Fruit fly (Drosophila melanogaster) whole organism, embryonic: ENCODE results near the gene CG43291.

ENCODE experiments used
- Bgb ChIP-seq: fragments of 200-800 bp; sonication (Bioruptor generic); IDR thresholded peaks from 2 replicates; pipeline ENCODE4 v1.3.6; 2022; ENCODE audit warnings: missing biosample characterization, missing genetic modification characterization; ENCODE audit not compliant: partially characterized antibody
- CG11247 ChIP-seq: fragments of 200-800 bp; sonication (Bioruptor generic); IDR thresholded peaks from 2 replicates; pipeline ENCODE4 v1.3.6; 2022; ENCODE audit warnings: missing biosample characterization, missing genetic modification characterization
- CG11456 ChIP-seq: fragments of 200-800 bp; sonication (Bioruptor generic); IDR thresholded peaks from 3 replicates; pipeline ENCODE4 v1.3.6; 2022; ENCODE audit warnings: missing biosample characterization, missing genetic modification characterization
- CG11560 ChIP-seq: fragments of 200-800 bp; sonication (Bioruptor generic); IDR thresholded peaks from 3 replicates; pipeline ENCODE4 v1.3.6; 2022; ENCODE audit warnings: missing biosample characterization, missing genetic modification characterization
- CG12155 ChIP-seq: fragments of 200-800 bp; sonication (Bioruptor generic); optimal IDR thresholded peaks from 3 replicates; lab custom pipeline; 2016; ENCODE audit warnings: missing biosample characterization, missing genetic modification characterization
- CG12744 ChIP-seq: fragments of 200-800 bp; sonication (Bioruptor generic); optimal IDR thresholded peaks from 2 replicates; lab custom pipeline; 2016; ENCODE audit warnings: missing biosample characterization, missing genetic modification characterization
- CG12769 ChIP-seq: fragments of 200-800 bp; sonication (Bioruptor generic); optimal IDR thresholded peaks from 2 replicates; lab custom pipeline; 2019; ENCODE audit warnings: missing biosample characterization, mild to moderate bottlenecking, missing genetic modification characterization, moderate library complexity
- CG13894 ChIP-seq: fragments of 200-800 bp; sonication (Bioruptor generic); optimal IDR thresholded peaks from 3 replicates; lab custom pipeline; 2018; ENCODE audit warnings: missing biosample characterization, mild to moderate bottlenecking, missing genetic modification characterization, moderate library complexity
- CG14965 ChIP-seq: fragments of 200-800 bp; sonication (Bioruptor generic); optimal IDR thresholded peaks from 2 replicates; lab custom pipeline; 2016; ENCODE audit warnings: missing biosample characterization, missing genetic modification characterization, borderline replicate concordance
- CG1529 ChIP-seq: fragments of 200-800 bp; sonication (Bioruptor generic); optimal IDR thresholded peaks from 3 replicates; lab custom pipeline; 2018; ENCODE audit warnings: missing biosample characterization, missing genetic modification characterization
- CG17186 ChIP-seq: fragments of 200-800 bp; sonication (Bioruptor generic); optimal IDR thresholded peaks from 3 replicates; lab custom pipeline; 2017; ENCODE audit warnings: missing biosample characterization, missing genetic modification reagents, missing genetic modification characterization
- CG18599 ChIP-seq: fragments of 200-800 bp; sonication (Bioruptor generic); optimal IDR thresholded peaks from 3 replicates; lab custom pipeline; 2017; ENCODE audit warnings: missing biosample characterization, missing genetic modification characterization, mild to moderate bottlenecking, moderate library complexity, missing genetic modification reagents
- CG2202 ChIP-seq: fragments of 200-800 bp; sonication (Bioruptor generic); optimal IDR thresholded peaks from 2 replicates; lab custom pipeline; 2018; ENCODE audit warnings: missing biosample characterization, mild to moderate bottlenecking, missing genetic modification characterization
- CG2678 ChIP-seq: fragments of 200-800 bp; sonication (Bioruptor generic); optimal IDR thresholded peaks from 3 replicates; lab custom pipeline; 2019; ENCODE audit warnings: missing biosample characterization, mild to moderate bottlenecking, missing genetic modification characterization, moderate library complexity
- CG31441 ChIP-seq: fragments of 200-800 bp; sonication (Bioruptor generic); IDR thresholded peaks from 2 replicates; pipeline ENCODE4 v1.3.6; 2022; ENCODE audit warnings: missing biosample characterization, missing genetic modification characterization
- CG33213 ChIP-seq: fragments of 200-800 bp; sonication (Bioruptor generic); optimal IDR thresholded peaks from 3 replicates; lab custom pipeline; 2016; ENCODE audit warnings: missing biosample characterization, missing genetic modification characterization
- CG3407 ChIP-seq: fragments of 200-800 bp; sonication (Bioruptor generic); optimal IDR thresholded peaks from 2 replicates; lab custom pipeline; 2018; ENCODE audit warnings: missing biosample characterization, mild to moderate bottlenecking, missing genetic modification characterization
- CG3847 ChIP-seq: fragments of 200-800 bp; sonication (Bioruptor generic); IDR thresholded peaks from 2 replicates; pipeline ENCODE4 v1.3.6; 2022; ENCODE audit warnings: missing biosample characterization, missing genetic modification characterization
- CG4617 ChIP-seq: fragments of 200-800 bp; sonication (Bioruptor generic); optimal IDR thresholded peaks from 3 replicates; lab custom pipeline; 2016; ENCODE audit warnings: missing biosample characterization, missing genetic modification characterization, borderline replicate concordance
- CG6254 ChIP-seq: fragments of 200-800 bp; sonication (Bioruptor generic); optimal IDR thresholded peaks from 3 replicates; lab custom pipeline; 2017; ENCODE audit warnings: mild to moderate bottlenecking, missing biosample characterization, missing genetic modification reagents, missing genetic modification characterization
- CG8290 ChIP-seq, 3 experiments: fragments of 200-800 bp; sonication (Bioruptor generic); optimal IDR thresholded peaks; 2 replicates each; lab custom pipeline; 2016 to 2019; ENCODE audit warnings: missing biosample characterization in 3 of 3, missing genetic modification characterization in 3 of 3, mild to moderate bottlenecking in 2 of 3, moderate library complexity in 1 of 3
- CG9727 ChIP-seq: fragments of 200-800 bp; sonication (Bioruptor generic); optimal IDR thresholded peaks from 3 replicates; lab custom pipeline; 2017; ENCODE audit warnings: missing biosample characterization, mild to moderate bottlenecking, missing genetic modification characterization
- CTCF ChIP-seq: fragments of 200-800 bp; sonication (Bioruptor generic); optimal IDR thresholded peaks from 2 replicates; lab custom pipeline; 2017; ENCODE audit warnings: missing biosample characterization, mild to moderate bottlenecking, missing genetic modification characterization, moderate library complexity
- Camta ChIP-seq: fragments of 200-800 bp; sonication (Bioruptor generic); optimal IDR thresholded peaks from 2 replicates; lab custom pipeline; 2016; ENCODE audit warnings: missing biosample characterization, missing genetic modification characterization
- Dp ChIP-seq: fragments of 200-800 bp; sonication (Bioruptor generic); optimal IDR thresholded peaks from 2 replicates; lab custom pipeline; 2018; ENCODE audit warnings: missing biosample characterization, mild to moderate bottlenecking, missing genetic modification characterization, moderate library complexity
- E2f1 ChIP-seq: fragments of 200-800 bp; sonication (Bioruptor generic); IDR thresholded peaks from 2 replicates; pipeline ENCODE4 v1.3.6; 2022; ENCODE audit warnings: missing biosample characterization, missing genetic modification characterization
- Fer1 ChIP-seq: fragments of 200-800 bp; sonication (Bioruptor generic); optimal IDR thresholded peaks from 2 replicates; lab custom pipeline; 2017; ENCODE audit warnings: missing biosample characterization, mild to moderate bottlenecking, missing genetic modification characterization
- MBD-R2 ChIP-seq: fragments of 200-800 bp; sonication (Bioruptor generic); IDR thresholded peaks from 2 replicates; pipeline ENCODE4 v1.3.6; 2022; ENCODE audit warnings: missing biosample characterization, missing genetic modification characterization
- NC2α ChIP-seq: fragments of 200-800 bp; sonication (Bioruptor generic); optimal IDR thresholded peaks from 2 replicates; lab custom pipeline; 2016; ENCODE audit warnings: missing biosample characterization, missing genetic modification characterization
- Rx ChIP-seq: fragments of 200-800 bp; sonication (Bioruptor generic); IDR thresholded peaks from 2 replicates; pipeline ENCODE4 v1.3.6; 2022; ENCODE audit warnings: missing biosample characterization, missing genetic modification characterization
- Scr ChIP-seq: fragments of 200-800 bp; sonication (Bioruptor generic); IDR thresholded peaks from 2 replicates; pipeline ENCODE4 v1.3.6; 2022; ENCODE audit warnings: missing biosample characterization, missing genetic modification characterization; ENCODE audit not compliant: partially characterized antibody
- Xrp1 ChIP-seq: fragments of 200-800 bp; sonication (Bioruptor generic); IDR thresholded peaks from 2 replicates; pipeline ENCODE4 v1.3.6; 2022; ENCODE audit warnings: missing biosample characterization, missing genetic modification characterization
- aop ChIP-seq: fragments of 200-800 bp; sonication (Bioruptor generic); IDR thresholded peaks from 2 replicates; pipeline ENCODE4 v1.3.6; 2022; ENCODE audit warnings: missing biosample characterization, missing genetic modification characterization
- bab2 ChIP-seq: fragments of 200-800 bp; sonication (Bioruptor generic); optimal IDR thresholded peaks from 2 replicates; lab custom pipeline; 2016; ENCODE audit warnings: missing biosample characterization, missing genetic modification characterization
- cad ChIP-seq: fragments of >200 bp; optimal IDR thresholded peaks from 2 replicates; lab custom pipeline; 2017; ENCODE audit warnings: missing biosample characterization, missing genetic modification characterization
- croc ChIP-seq: fragments of 200-800 bp; sonication (Bioruptor generic); conservative IDR thresholded peaks from 3 replicates; pipeline ENCODE4 v1.3.6; 2022; ENCODE audit warnings: missing biosample characterization, missing genetic modification characterization
- ems ChIP-seq: fragments of 200-800 bp; sonication (Bioruptor generic); optimal IDR thresholded peaks from 3 replicates; lab custom pipeline; 2016; ENCODE audit warnings: missing biosample characterization, missing genetic modification characterization
- gsb-n ChIP-seq: fragments of 200-800 bp; sonication (Bioruptor generic); optimal IDR thresholded peaks from 3 replicates; lab custom pipeline; 2018; ENCODE audit warnings: missing biosample characterization, mild to moderate bottlenecking, missing genetic modification characterization
- jing ChIP-seq: fragments of 200-800 bp; sonication (Bioruptor generic); optimal IDR thresholded peaks from 2 replicates; lab custom pipeline; 2018; ENCODE audit warnings: missing biosample characterization, mild to moderate bottlenecking, missing genetic modification characterization
- kni ChIP-seq: fragments of 200-800 bp; sonication (Bioruptor generic); optimal IDR thresholded peaks from 3 replicates; lab custom pipeline; 2017; ENCODE audit warnings: mild to moderate bottlenecking, missing biosample characterization, missing genetic modification reagents, missing genetic modification characterization
- luna ChIP-seq: fragments of 200-800 bp; sonication (Bioruptor generic); optimal IDR thresholded peaks from 2 replicates; lab custom pipeline; 2016; ENCODE audit warnings: missing biosample characterization, missing genetic modification characterization
- pan ChIP-seq, 4 experiments: fragments of >200 bp in 3 of 4; fragments of 200-800 bp in 1 of 4; sonication (Bioruptor generic) in 1 of 4; optimal IDR thresholded peaks in 3 of 4; IDR thresholded peaks in 1 of 4; 2 replicates each; pipeline versions ENCODE4 v1.3.6 to Lab custom; 2017 to 2022; ENCODE audit warnings: missing biosample characterization in 2 of 4, missing genetic modification characterization in 2 of 4, mixed read lengths in 1 of 4
- pita ChIP-seq: fragments of 200-800 bp; sonication (Bioruptor generic); optimal IDR thresholded peaks from 2 replicates; lab custom pipeline; 2017; ENCODE audit warnings: missing biosample characterization, mild to moderate bottlenecking, missing genetic modification characterization
- ranshi ChIP-seq: fragments of 200-800 bp; sonication (Bioruptor generic); IDR thresholded peaks from 2 replicates; pipeline ENCODE4 v1.3.6; 2022; ENCODE audit warnings: missing biosample characterization, missing genetic modification characterization
- schlank ChIP-seq: fragments of 200-800 bp; sonication (Bioruptor generic); optimal IDR thresholded peaks from 2 replicates; lab custom pipeline; 2018; ENCODE audit warnings: missing biosample characterization, mild to moderate bottlenecking, missing genetic modification characterization
- sd ChIP-seq: fragments of 200-800 bp; sonication (Bioruptor generic); optimal IDR thresholded peaks from 3 replicates; lab custom pipeline; 2018; ENCODE audit warnings: missing biosample characterization, mild to moderate bottlenecking, missing genetic modification characterization, moderate library complexity
- shn ChIP-seq: fragments of 200-800 bp; sonication (Bioruptor generic); optimal IDR thresholded peaks from 3 replicates; lab custom pipeline; 2016; ENCODE audit warnings: missing biosample characterization, missing genetic modification characterization
- sug ChIP-seq: fragments of 200-800 bp; optimal IDR thresholded peaks from 2 replicates; lab custom pipeline; 2019; ENCODE audit warnings: missing biosample characterization, mild to moderate bottlenecking, missing genetic modification characterization, moderate library complexity
- tll ChIP-seq, 2 experiments: fragments of 200-800 bp in 1 of 2; fragments of >200 bp in 1 of 2; sonication (Bioruptor generic) in 1 of 2; optimal IDR thresholded peaks; 2 replicates each; lab custom pipeline; 2017 to 2019; ENCODE audit warnings: missing biosample characterization in 2 of 2, missing genetic modification characterization in 2 of 2, mild to moderate bottlenecking in 1 of 2, moderate library complexity in 1 of 2
- tna ChIP-seq: fragments of 200-800 bp; sonication (Bioruptor generic); IDR thresholded peaks from 2 replicates; pipeline ENCODE4 v1.3.6; 2022; ENCODE audit warnings: missing biosample characterization, missing genetic modification characterization; ENCODE audit not compliant: partially characterized antibody

The CG43291 gene

DNA sequence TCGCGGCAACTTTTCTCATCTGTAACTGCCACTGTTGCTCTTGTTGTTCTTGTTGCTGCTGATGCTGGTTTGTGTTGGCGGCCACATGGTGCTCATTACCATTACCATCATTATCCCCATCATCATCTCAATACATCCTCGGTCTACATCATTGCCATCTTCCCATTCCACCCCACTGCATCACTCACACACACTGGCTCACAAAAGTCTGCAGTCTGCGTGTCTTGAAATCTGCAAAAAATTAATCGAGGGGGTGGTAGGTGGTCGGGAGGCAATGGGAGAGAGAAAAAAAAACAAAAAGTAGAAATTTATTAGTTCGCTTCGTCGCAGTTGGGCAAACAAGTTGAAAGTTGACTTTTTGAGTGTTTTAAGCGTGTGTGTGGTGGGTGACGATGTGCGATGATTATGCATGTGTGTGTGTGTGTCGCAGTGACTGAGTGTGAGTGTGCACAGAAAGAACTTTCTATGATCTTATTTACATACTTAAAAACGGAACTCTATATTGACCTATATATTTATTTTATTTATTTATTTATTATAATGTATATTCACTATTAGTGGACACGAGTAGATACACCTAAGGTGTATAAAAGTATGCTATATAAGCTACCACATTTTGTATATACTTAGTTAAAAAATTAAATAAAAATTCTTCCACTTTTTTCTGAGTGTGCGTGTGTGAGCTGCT lies 35.0 kb upstream of the CG43291 start (continued):
- peak; percentile 39 for TF ChIP-seq CG31441
- no peak for TF ChIP-seq sd (tag; lab: Kevin White, UChicago)
- TF ChIP-seq CG14965 (GFP tag; lab: Kevin White, UChicago), result no peak
- no peak for TF ChIP-seq Bgb (GFP tag; lab: Robert Waterston, UW)
- no peak for TF ChIP-seq MBD-R2
- TF ChIP-seq CG12769 (tag; lab: Kevin White, UChicago), result no peak
- no peak for TF ChIP-seq shn (GFP tag; lab: Kevin White, UChicago)
- no peak for TF ChIP-seq jing (GFP tag; lab: Kevin White, UChicago)
- TF ChIP-seq kni (GFP tag; lab: Kevin White, UChicago), result no peak
- TF ChIP-seq Rx, result no peak
- TF ChIP-seq CG2678 (tag; lab: Kevin White, UChicago), result peak; percentile 65
- TF ChIP-seq ems (GFP tag; lab: Kevin White, UChicago), result no peak
- TF ChIP-seq NC2α (GFP tag; lab: Kevin White, UChicago), result no peak
- TF ChIP-seq ranshi (GFP tag; lab: Robert Waterston, UW), result no peak
- TF ChIP-seq CG33213 (GFP tag; lab: Kevin White, UChicago), result no peak
- no peak for TF ChIP-seq CG9727 (GFP tag; lab: Kevin White, UChicago)
- no peak for TF ChIP-seq Scr (GFP tag; lab: Robert Waterston, UW)
- no peak for TF ChIP-seq CG11247 (GFP tag; lab: Robert Waterston, UW)
- TF ChIP-seq Fer1 (GFP tag; lab: Kevin White, UChicago), result peak; percentile 42
- TF ChIP-seq Xrp1 (GFP tag; lab: Robert Waterston, UW), result peak; percentile 58
- no peak for TF ChIP-seq CG12155 (GFP tag; lab: Kevin White, UChicago)
- TF ChIP-seq bab2 (GFP tag; lab: Kevin White, UChicago), result no peak
- TF ChIP-seq CG11456 (GFP tag; lab: Robert Waterston, UW), result no peak
- TF ChIP-seq CG4617, result no peak
- no peak for TF ChIP-seq aop (GFP tag; lab: Robert Waterston, UW)
- no peak for TF ChIP-seq pita (GFP tag; lab: Kevin White, UChicago)
- no peak for TF ChIP-seq luna
- peak; percentile 5 for TF ChIP-seq sug (tag; lab: Kevin White, UChicago)
- TF ChIP-seq CG6254 (GFP tag; lab: Kevin White, UChicago), result peak; percentile 4
- no peak for TF ChIP-seq E2f1
- no peak for TF ChIP-seq CG2202 (tag; lab: Kevin White, UChicago)
- TF ChIP-seq pan (optimal IDR thresholded peaks at IDR 0.05; lab: Kevin White, UChicago), result no peak
- no peak for TF ChIP-seq pan (GFP tag; optimal IDR thresholded peaks at IDR 0.05 in 1 of 2, IDR thresholded peaks at IDR 0.05 in 1 of 2)
- TF ChIP-seq schlank, result no peak
- no peak for TF ChIP-seq Camta (GFP tag; lab: Kevin White, UChicago)
- no peak for TF ChIP-seq CG13894 (tag; lab: Kevin White, UChicago)
- no peak for TF ChIP-seq CG1529 (GFP tag; lab: Kevin White, UChicago)
- no peak for TF ChIP-seq cad
- TF ChIP-seq CG12744, result no peak
- TF ChIP-seq tna (GFP tag; lab: Robert Waterston, UW), result no peak
- TF ChIP-seq CG3407 (GFP tag; lab: Kevin White, UChicago), result no peak
- peak; percentile 34 for TF ChIP-seq CG8290 (GFP tag; optimal IDR thresholded peaks at IDR 0.05; lab: Kevin White, UChicago)
- no peak for TF ChIP-seq CG8290 (tag; optimal IDR thresholded peaks at IDR 0.05; lab: Kevin White, UChicago)
- no peak for TF ChIP-seq CTCF (GFP tag; lab: Kevin White, UChicago)
- TF ChIP-seq tll (GFP tag; optimal IDR thresholded peaks at IDR 0.05; lab: Kevin White, UChicago), result no peak
- TF ChIP-seq gsb-n (tag; lab: Kevin White, UChicago), result peak; percentile 22
- no peak for TF ChIP-seq croc
- no peak for TF ChIP-seq CG17186 (GFP tag; lab: Kevin White, UChicago)
- TF ChIP-seq Dp, result no peak
- peak; percentile 71 for TF ChIP-seq CG18599
- TF ChIP-seq CG3847 (GFP tag; lab: Robert Waterston, UW), result no peak
- no peak for TF ChIP-seq CG11560 (tag; lab: Robert Waterston, UW)
